Worm (Caenorhabditis elegans) whole organism, L4 larva: ENCODE measurements around the gene F37B4.10.

Experiments used
- T26A8.4 ChIP-seq: fragments of 200-800 bp; sonication (Bioruptor generic); IDR thresholded peaks from 2 replicates; pipeline ENCODE4 v1.3.6; 2022; ENCODE audit warnings: missing genetic modification characterization, missing compliant biosample characterization
- Y105C5A.15 ChIP-seq: fragments of 200-800 bp; sonication (Bioruptor generic); IDR thresholded peaks from 2 replicates; pipeline ENCODE4 v1.3.6; 2022; ENCODE audit warnings: missing genetic modification characterization, missing compliant biosample characterization
- ZK546.5 ChIP-seq, 2 experiments: sonication (generic microtip); optimal IDR thresholded peaks; 2 replicates each; lab custom pipeline; 2017; ENCODE audit warnings: missing biosample characterization in 2 of 2, missing genetic modification characterization in 2 of 2
- aha-1 ChIP-seq: fragments of 150-350 bp; peaks from one replicate; lab custom pipeline; 2014; ENCODE audit warnings: missing biosample characterization, missing genetic modification characterization
- ceh-20 ChIP-seq: fragments of 200-800 bp; sonication (Bioruptor generic); IDR thresholded peaks from 2 replicates; pipeline ENCODE4 v1.3.6; 2022; ENCODE audit warnings: missing genetic modification reagents, missing genetic modification characterization, missing compliant biosample characterization
- ceh-28 ChIP-seq: fragments of 150-350 bp; optimal IDR thresholded peaks from 2 replicates; lab custom pipeline; 2014; ENCODE audit warnings: missing biosample characterization, missing genetic modification reagents, missing genetic modification characterization
- ceh-32 ChIP-seq: sonication (generic microtip); optimal IDR thresholded peaks from 2 replicates; lab custom pipeline; 2016; ENCODE audit warnings: mild to moderate bottlenecking, missing genetic modification characterization, missing compliant biosample characterization; ENCODE audit not compliant: poor library complexity
- ceh-82 ChIP-seq: sonication (generic microtip); optimal IDR thresholded peaks from 2 replicates; lab custom pipeline; 2017; ENCODE audit warnings: missing biosample characterization, missing genetic modification characterization
- ctbp-1 ChIP-seq: fragments of 200-800 bp; sonication (Bioruptor generic); IDR thresholded peaks from 2 replicates; pipeline ENCODE4 v1.3.6; 2022; ENCODE audit warnings: missing genetic modification reagents, missing genetic modification characterization, missing compliant biosample characterization
- daf-12 ChIP-seq: fragments of 150-350 bp; optimal IDR thresholded peaks from 2 replicates; lab custom pipeline; 2014; ENCODE audit warnings: missing biosample characterization, missing genetic modification reagents, missing genetic modification characterization
- daf-16 ChIP-seq, 3 experiments: sonication (generic microtip); optimal IDR thresholded peaks; 2 replicates each; lab custom pipeline; 2016 to 2017; ENCODE audit warnings: missing genetic modification characterization in 3 of 3, missing genetic modification reagents in 3 of 3, mild to moderate bottlenecking in 2 of 3, missing compliant biosample characterization in 2 of 3, missing biosample characterization in 1 of 3, moderate library complexity in 1 of 3
- dmd-6 ChIP-seq: fragments of 200-800 bp; sonication (Bioruptor generic); IDR thresholded peaks from 2 replicates; pipeline ENCODE4 v1.3.6; 2022; ENCODE audit warnings: missing genetic modification reagents, missing genetic modification characterization, missing compliant biosample characterization
- dmd-8 ChIP-seq: fragments of 200-800 bp; sonication (Bioruptor generic); IDR thresholded peaks from 2 replicates; pipeline ENCODE4 v1.3.6; 2022; ENCODE audit warnings: missing genetic modification characterization, missing compliant biosample characterization
- duxl-1 ChIP-seq: sonication (generic microtip); optimal IDR thresholded peaks from 2 replicates; lab custom pipeline; 2016; ENCODE audit warnings: mild to moderate bottlenecking, missing genetic modification characterization, moderate library complexity, missing compliant biosample characterization; ENCODE audit not compliant: poor library complexity
- dve-1 ChIP-seq: sonication (generic microtip); optimal IDR thresholded peaks from 2 replicates; lab custom pipeline; 2017; ENCODE audit warnings: antibody characterized with exemption, mild to moderate bottlenecking, missing genetic modification characterization, missing compliant biosample characterization; ENCODE audit not compliant: insufficient read depth
- fkh-10 ChIP-seq: fragments of 150-350 bp; optimal IDR thresholded peaks from 2 replicates; lab custom pipeline; 2014; ENCODE audit warnings: missing biosample characterization, missing genetic modification reagents, missing genetic modification characterization
- hlh-11 ChIP-seq: fragments of 200-800 bp; sonication (Bioruptor generic); optimal IDR thresholded peaks from 2 replicates; lab custom pipeline; 2018; ENCODE audit warnings: mild to moderate bottlenecking, missing genetic modification characterization, missing compliant biosample characterization
- hmg-1.1 ChIP-seq: fragments of 200-800 bp; sonication (Bioruptor generic); IDR thresholded peaks from 2 replicates; pipeline ENCODE4 v1.3.6; 2022; ENCODE audit warnings: missing genetic modification reagents, missing genetic modification characterization, missing compliant biosample characterization
- lim-7 ChIP-seq: fragments of 200-800 bp; sonication (Bioruptor generic); IDR thresholded peaks from 2 replicates; pipeline ENCODE4 v1.3.6; 2022; ENCODE audit warnings: missing genetic modification characterization, missing compliant biosample characterization
- lin-13 ChIP-seq: fragments of 150-350 bp; optimal IDR thresholded peaks from 2 replicates; lab custom pipeline; 2014; ENCODE audit warnings: missing biosample characterization, missing genetic modification reagents, missing genetic modification characterization
- lin-15B ChIP-seq: fragments of 150-350 bp; sonication (generic microtip); optimal IDR thresholded peaks from 3 replicates; lab custom pipeline; 2014; ENCODE audit warnings: missing biosample characterization, missing genetic modification characterization
- lin-29 ChIP-seq: fragments of 200-800 bp; sonication (Bioruptor generic); IDR thresholded peaks from 2 replicates; pipeline ENCODE4 v1.3.6; 2022; ENCODE audit warnings: missing genetic modification reagents, missing genetic modification characterization, missing compliant biosample characterization
- lin-39 ChIP-seq: fragments of 150-350 bp; optimal IDR thresholded peaks from 2 replicates; lab custom pipeline; 2014; ENCODE audit warnings: missing biosample characterization, missing genetic modification reagents, missing genetic modification characterization
- mdl-1 ChIP-seq, 2 experiments: fragments of 150-350 bp in 1 of 2; sonication (generic microtip) in 1 of 2; optimal IDR thresholded peaks; 2 replicates each; lab custom pipeline; 2014 to 2017; ENCODE audit warnings: missing biosample characterization in 2 of 2, missing genetic modification characterization in 2 of 2
- mes-2 ChIP-seq: sonication (generic microtip); optimal IDR thresholded peaks from 2 replicates; lab custom pipeline; 2016; ENCODE audit warnings: missing genotype, mild to moderate bottlenecking, missing genetic modification characterization, missing compliant biosample characterization; ENCODE audit not compliant: poor library complexity, severe bottlenecking
- nhr-111 ChIP-seq: fragments of 200-800 bp; sonication (Bioruptor generic); optimal IDR thresholded peaks from 2 replicates; lab custom pipeline; 2018; ENCODE audit warnings: mild to moderate bottlenecking, missing genetic modification characterization, missing compliant biosample characterization
- nhr-28 ChIP-seq: fragments of 150-350 bp; optimal IDR thresholded peaks from 2 replicates; lab custom pipeline; 2014; ENCODE audit warnings: missing biosample characterization, missing genetic modification characterization
- nhr-76 ChIP-seq: fragments of 150-350 bp; optimal IDR thresholded peaks from 2 replicates; lab custom pipeline; 2014; ENCODE audit warnings: missing biosample characterization, missing genetic modification characterization
- pqm-1 ChIP-seq: sonication (generic microtip); optimal IDR thresholded peaks from 2 replicates; lab custom pipeline; 2017; ENCODE audit warnings: missing biosample characterization, missing genetic modification characterization
- rbr-2 ChIP-seq: sonication (generic microtip); optimal IDR thresholded peaks from 2 replicates; lab custom pipeline; 2016; ENCODE audit warnings: missing genotype, missing genetic modification characterization, missing compliant biosample characterization
- saeg-2 ChIP-seq: fragments of 200-800 bp; sonication (Bioruptor generic); IDR thresholded peaks from 2 replicates; pipeline ENCODE4 v1.3.6; 2022; ENCODE audit warnings: missing genetic modification reagents, missing genetic modification characterization, missing compliant biosample characterization
- skn-1 ChIP-seq: fragments of 150-350 bp; optimal IDR thresholded peaks from 2 replicates; lab custom pipeline; 2014; ENCODE audit warnings: missing biosample characterization, missing genetic modification characterization
- snpc-1.2 ChIP-seq: fragments of 200-800 bp; sonication (Bioruptor generic); IDR thresholded peaks from 2 replicates; pipeline ENCODE4 v1.3.6; 2022; ENCODE audit warnings: missing genetic modification reagents, missing genetic modification characterization, missing compliant biosample characterization
- tag-97 ChIP-seq: fragments of 200-800 bp; sonication (Bioruptor generic); IDR thresholded peaks from 2 replicates; pipeline ENCODE4 v1.3.6; 2022; ENCODE audit warnings: missing genetic modification characterization, missing compliant biosample characterization
- unc-62 ChIP-seq, 3 experiments: fragments of 150-350 bp in 1 of 3; sonication (generic microtip); optimal IDR thresholded peaks in 2 of 3; peaks in 1 of 3; 1 replicate in 1 of 3; 2 replicates in 2 of 3; lab custom pipeline; 2014 to 2017; ENCODE audit warnings: missing biosample characterization in 3 of 3, missing genetic modification characterization in 3 of 3, missing genetic modification reagents in 3 of 3, missing genotype in 1 of 3
- zip-11 ChIP-seq: fragments of 200-800 bp; sonication (Bioruptor generic); IDR thresholded peaks from 2 replicates; pipeline ENCODE4 v1.3.6; 2022; ENCODE audit warnings: missing genetic modification characterization, missing compliant biosample characterization

The F37B4.10 gene

DNA sequence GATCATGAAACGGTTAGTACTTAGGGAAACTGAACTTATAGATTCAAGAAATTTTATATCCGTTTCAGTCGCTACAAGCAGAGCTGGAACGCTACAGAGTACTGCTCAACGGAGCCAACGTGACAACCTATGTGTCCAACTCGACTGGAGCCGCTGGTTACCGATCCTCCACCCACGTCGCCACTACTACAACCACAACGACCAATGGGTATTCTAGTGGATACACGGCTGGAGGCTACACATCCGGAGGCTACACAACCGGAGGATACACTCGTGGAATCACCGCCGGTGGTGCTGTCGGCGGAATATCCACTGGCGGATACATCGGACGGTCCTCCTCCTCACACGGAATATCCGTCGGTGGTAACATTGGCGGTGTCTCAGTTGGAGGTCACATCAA, 5.7 kb upstream of the F37B4.10 start:
- TF ChIP-seq unc-62 (GFP tag; optimal IDR thresholded peaks at IDR 0.05 in 1 of 2; lab: Kevin White, UChicago), result no peak
- TF ChIP-seq unc-62 (tag; optimal IDR thresholded peaks at IDR 0.05; lab: Kevin White, UChicago), result no peak
- TF ChIP-seq nhr-28 (tag; lab: Kevin White, UChicago), result no peak
- TF ChIP-seq mes-2, result no peak
- no peak for TF ChIP-seq ctbp-1 (GFP tag; lab: Robert Waterston, UW)
- no peak for TF ChIP-seq ceh-32 (tag; lab: Kevin White, UChicago)
- no peak for TF ChIP-seq lin-13 (GFP tag; lab: Kevin White, UChicago)
- no peak for TF ChIP-seq Y105C5A.15
- no peak for TF ChIP-seq duxl-1 (tag; lab: Kevin White, UChicago)
- no peak for TF ChIP-seq tag-97 (GFP tag; lab: Robert Waterston, UW)
- no peak for TF ChIP-seq ceh-82 (tag; lab: Kevin White, UChicago)
- no peak for TF ChIP-seq saeg-2 (GFP tag; lab: Robert Waterston, UW)
- no peak for TF ChIP-seq lim-7

DNA sequence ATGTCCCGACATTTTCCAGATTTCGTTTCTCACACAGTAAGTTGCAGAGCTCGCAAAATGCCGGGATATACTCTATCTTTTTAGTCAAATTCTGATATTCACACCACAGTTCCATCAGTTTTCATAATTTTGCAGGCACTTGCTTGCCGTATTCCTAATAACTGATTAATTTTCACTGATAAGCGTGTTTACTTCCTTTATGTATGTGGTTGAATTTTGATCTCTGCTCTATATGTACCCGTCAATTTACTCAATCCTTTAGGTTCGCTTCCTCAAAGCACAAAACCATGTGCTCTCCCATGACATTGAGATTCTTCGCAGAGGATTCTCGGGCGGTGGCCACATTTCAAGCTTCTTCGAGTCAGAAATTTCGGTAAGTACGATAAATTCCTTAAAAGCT, 4.2 kb upstream of the F37B4.10 start:
- TF ChIP-seq daf-12 (no peak), pqm-1 (peak; percentile 11), daf-16 (GFP tag; optimal IDR thresholded peaks at IDR 0.05; lab: Kevin White, UChicago) (no peak), daf-16 (tag; optimal IDR thresholded peaks at IDR 0.05; lab: Kevin White, UChicago) (peak; percentile 55), dve-1 (tag; lab: Kevin White, UChicago) (peak; percentile 47), lin-15B (tag; lab: Kevin White, UChicago) (no peak), nhr-28 (tag; lab: Kevin White, UChicago) (peak; percentile 61), nhr-76 (tag; lab: Kevin White, UChicago) (no peak), nhr-111 (GFP tag; lab: Kevin White, UChicago) (no peak), aha-1 (peak; percentile 70), dmd-8 (GFP tag; lab: Robert Waterston, UW) (no peak), zip-11 (GFP tag; lab: Robert Waterston, UW) (no peak), Y105C5A.15 (no peak), ZK546.5 (tag; optimal IDR thresholded peaks at IDR 0.05; lab: Kevin White, UChicago) (no peak), T26A8.4 (GFP tag; lab: Robert Waterston, UW) (no peak), lin-29 (GFP tag; lab: Robert Waterston, UW) (no peak), ceh-28 (tag; lab: Kevin White, UChicago) (no peak), dmd-6 (peak; percentile 81), skn-1 (tag; lab: Kevin White, UChicago) (no peak), fkh-10 (no peak), ceh-20 (GFP tag; lab: Robert Waterston, UW) (0 out of 2 replicates have a peak, but pooled peaks have one; percentile 12)

DNA sequence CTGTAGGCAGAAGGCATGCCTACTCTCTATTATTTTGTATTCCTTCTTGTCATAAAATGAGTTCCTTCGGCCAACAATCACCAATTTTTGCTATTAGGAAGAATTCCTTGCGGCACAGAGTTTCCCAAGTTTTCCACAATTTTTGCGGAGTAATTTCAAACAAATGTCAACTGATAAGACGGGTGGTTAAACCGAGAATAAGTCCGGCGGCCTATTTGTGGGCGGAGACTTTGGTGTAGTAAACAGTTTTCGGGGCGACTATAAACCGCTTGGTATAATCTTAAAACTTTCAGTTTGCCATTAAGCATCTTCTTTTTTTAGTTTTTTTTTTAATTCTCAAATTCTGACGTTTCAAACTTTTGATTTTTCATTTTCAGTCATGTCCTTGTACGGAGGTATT, 3.6 kb upstream of the F37B4.10 start, which contains the start of gene ifc-1:
ifc-1 (plus strand) TSS at position 378 of the 400 bp plus-strand sequence.
- TF ChIP-seq dmd-6 (peak; percentile 46), rbr-2 (tag; lab: Kevin White, UChicago) (no peak), mdl-1 (tag; optimal IDR thresholded peaks at IDR 0.05; lab: Kevin White, UChicago) (no peak), hlh-11 (peak; percentile 13), hmg-1.1 (no peak), nhr-28 (tag; lab: Kevin White, UChicago) (peak; percentile 52), pqm-1 (no peak), dve-1 (tag; lab: Kevin White, UChicago) (peak; percentile 33), daf-16 (GFP tag; optimal IDR thresholded peaks at IDR 0.05; lab: Kevin White, UChicago) (no peak), daf-16 (tag; optimal IDR thresholded peaks at IDR 0.05; lab: Kevin White, UChicago) (peak; percentile 76), lin-39 (no peak), snpc-1.2 (GFP tag; lab: Robert Waterston, UW) (no peak)
